Worm (Caenorhabditis elegans): Measurements from ENCODE around the gene C34D4.3.

C34D4.3 gene

DNA sequence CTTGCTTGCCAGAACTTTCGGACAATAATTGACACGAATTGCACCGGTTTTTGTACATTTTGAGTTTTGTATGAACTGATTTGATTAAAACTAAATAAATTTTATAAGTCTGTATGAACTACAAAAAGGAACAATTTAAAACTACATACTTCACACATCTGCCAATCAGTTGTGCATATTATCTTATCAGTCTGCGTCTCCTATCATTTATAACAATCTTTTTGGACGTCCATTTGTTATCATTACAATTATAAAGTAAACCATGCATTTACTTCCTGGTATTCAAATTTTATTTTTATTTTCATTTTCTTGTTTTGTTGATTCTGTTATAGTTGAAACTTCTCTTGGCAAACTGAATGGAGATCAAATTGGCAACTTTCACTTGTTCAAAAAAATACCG lies 26.8 kb downstream of the C34D4.3 start, which contains the start of gene cest-10:
cest-10 (plus strand) TSS at position 254 of the 400 bp plus-strand sequence.
- TF ChIP-seq hlh-8 (tag; optimal IDR thresholded peaks at IDR 0.05): no peak
- TF ChIP-seq ama-1 (optimal IDR thresholded peaks at IDR 0.05): no peak
- peak; percentile 71 for TF ChIP-seq elt-2 (tag; optimal IDR thresholded peaks at IDR 0.05)

DNA sequence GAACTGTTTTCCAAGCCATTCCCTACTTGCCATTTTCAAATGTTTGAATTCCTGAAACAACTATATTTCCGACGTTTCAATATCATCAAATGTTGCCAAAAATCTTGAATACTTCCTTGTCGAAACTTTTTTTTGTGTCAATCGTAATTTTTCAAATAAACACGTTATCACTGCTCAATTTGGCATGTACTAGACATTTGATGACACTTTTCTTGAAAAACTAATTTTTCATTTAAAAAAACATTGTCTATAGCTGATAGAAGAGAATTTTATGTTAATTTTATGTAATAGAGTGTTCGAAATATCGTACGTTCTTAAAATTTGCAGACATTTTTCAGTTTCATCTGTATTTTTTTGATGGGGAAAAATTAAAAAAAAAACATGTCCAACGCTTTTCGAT lies 29.4 kb downstream of the C34D4.3 start:
- no peak for TF ChIP-seq pat-9 (tag; optimal IDR thresholded peaks at IDR 0.05)
- TF ChIP-seq unc-86 (tag; optimal IDR thresholded peaks at IDR 0.05): no peak
- no peak for TF ChIP-seq nfya-1 (tag; optimal IDR thresholded peaks at IDR 0.05)
- no peak for TF ChIP-seq unc-42 (tag; optimal IDR thresholded peaks at IDR 0.05)
- no peak for TF ChIP-seq rnt-1 (tag; optimal IDR thresholded peaks at IDR 0.05)
- no peak for TF ChIP-seq K09A11.1 (tag; optimal IDR thresholded peaks at IDR 0.05; ENCODE audit: insufficient read depth)

DNA sequence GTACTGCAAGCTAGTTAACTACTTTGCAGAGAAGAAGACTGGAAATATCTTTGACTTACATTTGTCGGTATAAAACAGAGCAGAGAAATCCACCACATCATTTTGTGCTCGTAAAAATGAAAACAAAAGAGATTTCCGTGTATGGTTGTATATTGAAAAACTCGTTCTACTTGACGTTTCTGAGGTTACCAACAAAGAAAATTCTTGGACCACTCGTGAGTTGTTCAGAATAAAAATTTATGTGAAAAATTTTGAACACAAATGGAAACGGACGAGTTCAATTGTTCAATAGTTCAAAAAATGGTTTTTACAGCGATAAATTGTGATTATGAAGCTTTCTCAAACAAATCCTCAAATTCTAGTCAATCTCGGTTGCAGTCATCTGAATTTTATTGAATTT lies 31.1 kb downstream of the C34D4.3 start, which contains the start of gene clec-179:
clec-179 (minus strand) TSS at position 101 of the 400 bp plus-strand sequence.
- no peak for TF ChIP-seq ceh-45 (GFP tag; IDR thresholded peaks at IDR 0.05)
- TF ChIP-seq unc-3 (GFP tag; conservative IDR thresholded peaks at IDR 0.05): no peak
- TF ChIP-seq unc-3 (tag; optimal IDR thresholded peaks at IDR 0.05): no peak

DNA sequence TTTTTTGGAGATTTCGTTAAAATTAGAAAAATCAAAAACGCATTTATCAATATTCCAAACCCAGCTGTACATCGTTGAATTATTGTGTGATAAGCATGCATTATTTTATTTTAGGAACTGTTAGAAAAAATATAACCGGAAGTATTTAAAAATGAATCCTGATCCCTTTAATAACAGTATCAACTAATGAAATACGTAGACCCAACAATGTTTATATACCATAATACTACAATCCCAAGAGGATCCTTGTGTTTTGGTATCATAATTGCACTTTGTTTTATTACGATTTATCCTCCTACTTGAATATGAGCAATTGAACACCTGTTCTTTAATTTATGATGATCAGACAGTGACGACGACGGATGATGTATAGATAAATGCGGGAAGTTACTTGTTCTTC lies 33.3 kb downstream of the C34D4.3 start, which contains the start of gene str-249:
str-249 (minus strand) TSS at position 101 of the 400 bp plus-strand sequence.
- no peak for TF ChIP-seq ceh-45 (GFP tag; IDR thresholded peaks at IDR 0.05)
- no peak for TF ChIP-seq pha-2 (tag; optimal IDR thresholded peaks at IDR 0.05)
- TF ChIP-seq tbx-7 (tag; optimal IDR thresholded peaks at IDR 0.05): no peak
- TF ChIP-seq unc-42 (tag; optimal IDR thresholded peaks at IDR 0.05): no peak
- no peak for TF ChIP-seq hlh-15 (tag; optimal IDR thresholded peaks at IDR 0.05)
- no peak for TF ChIP-seq ceh-2 (tag; optimal IDR thresholded peaks at IDR 0.05)
- TF ChIP-seq elt-4 (tag; optimal IDR thresholded peaks at IDR 0.05): no peak
- no peak for TF ChIP-seq ceh-30 (tag; optimal IDR thresholded peaks at IDR 0.05)
- no peak for TF ChIP-seq sox-2 (GFP tag; IDR thresholded peaks at IDR 0.05)
- no peak for TF ChIP-seq ceh-31 (tag; optimal IDR thresholded peaks at IDR 0.05)
- no peak for TF ChIP-seq che-1 (tag; optimal IDR thresholded peaks at IDR 0.05)

DNA sequence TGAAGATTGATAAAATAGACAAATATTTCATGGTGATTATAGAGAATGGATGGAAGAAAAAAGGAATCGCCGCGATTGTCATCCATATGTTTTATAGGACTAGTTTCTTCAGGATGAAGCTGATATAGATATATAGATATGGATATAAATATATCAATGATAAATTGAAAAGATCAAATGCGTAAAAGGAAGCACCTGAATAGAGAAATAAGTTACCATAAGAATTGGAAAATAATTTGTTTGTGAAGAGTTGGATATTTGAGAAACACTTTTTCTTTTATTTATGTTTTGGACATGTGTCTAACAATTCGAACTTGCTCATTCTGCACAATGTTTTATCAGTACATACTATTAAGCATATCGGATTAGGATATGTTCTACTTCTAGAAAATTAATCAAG lies 34.6 kb downstream of the C34D4.3 start, which contains the start of gene C42D4.13:
C42D4.13 (minus strand) TSS at position 101 of the 400 bp plus-strand sequence.
- TF ChIP-seq hlh-8 (tag; optimal IDR thresholded peaks at IDR 0.05) (no peak), mec-3 (tag; optimal IDR thresholded peaks at IDR 0.05; ENCODE audit: borderline replicate concordance) (no peak), ceh-48 (tag; optimal IDR thresholded peaks at IDR 0.05) (no peak), ceh-6 (GFP tag; optimal IDR thresholded peaks at IDR 0.05) (no peak), ceh-45 (GFP tag; IDR thresholded peaks at IDR 0.05) (no peak), tbx-7 (tag; optimal IDR thresholded peaks at IDR 0.05) (no peak), pqm-1 (tag; optimal IDR thresholded peaks at IDR 0.05) (no peak), hlh-15 (tag; optimal IDR thresholded peaks at IDR 0.05) (no peak), nhr-11 (tag; optimal IDR thresholded peaks at IDR 0.05) (no peak), hlh-13 (GFP tag; optimal IDR thresholded peaks at IDR 0.05) (no peak)

DNA sequence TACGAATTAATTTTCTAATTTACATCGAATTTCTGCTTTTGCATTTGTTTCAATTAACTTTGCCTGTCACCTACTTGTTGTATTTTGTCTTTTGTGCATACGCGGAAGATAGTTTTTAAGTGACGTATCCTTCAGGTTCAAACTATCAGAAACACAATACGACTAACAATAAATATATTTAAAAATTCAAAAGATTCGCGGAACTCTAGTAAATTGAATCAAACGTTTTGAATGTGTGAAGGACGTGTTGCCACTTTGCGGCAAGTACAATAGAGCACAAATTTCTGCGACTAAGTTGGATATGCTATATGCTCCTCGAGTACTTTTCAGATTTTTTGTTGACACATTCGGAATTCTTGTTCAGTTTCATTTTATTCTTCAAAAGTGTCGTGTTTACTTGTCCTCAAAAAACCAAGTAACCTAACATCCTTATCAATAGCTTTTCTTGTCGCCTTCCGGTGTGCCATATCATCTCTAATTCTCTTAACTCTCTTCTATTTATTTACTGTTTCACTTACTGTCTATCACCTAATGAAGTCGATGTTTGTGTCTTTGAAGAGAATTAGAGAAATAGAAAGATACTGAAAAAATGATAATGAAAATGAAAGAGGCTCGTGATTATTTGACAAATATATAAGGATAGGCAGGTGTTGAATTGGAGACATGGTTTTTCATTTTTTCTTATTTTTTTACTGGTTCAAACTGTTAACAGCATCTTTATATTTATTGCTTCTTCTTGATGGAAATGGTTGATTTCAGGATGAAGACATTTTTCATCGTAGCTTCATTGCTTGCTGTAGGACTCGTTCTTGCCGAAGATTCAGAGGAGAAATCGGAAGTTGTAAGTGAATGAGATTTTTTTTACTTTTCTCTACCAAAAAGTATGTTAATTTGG lies 35.3 kb downstream of the C34D4.3 start, which contains the start of gene srlf-7:
srlf-7 (plus strand) TSS at position 760 of the 895 bp plus-strand sequence.
- no peak for TF ChIP-seq pag-3 (tag; optimal IDR thresholded peaks at IDR 0.05; ENCODE audit: borderline replicate concordance)
- peak; percentile 44 for TF ChIP-seq unc-42 (tag; optimal IDR thresholded peaks at IDR 0.05)
- TF ChIP-seq fax-1 (tag; optimal IDR thresholded peaks at IDR 0.05): no peak
- peak; percentile 88 for TF ChIP-seq elt-2 (tag; optimal IDR thresholded peaks at IDR 0.05)
- TF ChIP-seq ama-1 (optimal IDR thresholded peaks at IDR 0.05): no peak
- TF ChIP-seq gmeb-2 (tag; optimal IDR thresholded peaks at IDR 0.05): no peak
- TF ChIP-seq ets-4 (tag; optimal IDR thresholded peaks at IDR 0.05): no peak
- no peak for TF ChIP-seq hlh-30 (tag; optimal IDR thresholded peaks at IDR 0.05; ENCODE audit: insufficient read depth)
- TF ChIP-seq pqm-1 (tag; optimal IDR thresholded peaks at IDR 0.05): peak; percentile 27
- no peak for TF ChIP-seq npax-4 (tag; optimal IDR thresholded peaks at IDR 0.05)
- no peak for TF ChIP-seq pat-9 (tag; optimal IDR thresholded peaks at IDR 0.05)
- no peak for TF ChIP-seq ceh-30 (tag; optimal IDR thresholded peaks at IDR 0.05)
- TF ChIP-seq odd-2 (tag; optimal IDR thresholded peaks at IDR 0.05): no peak
- no peak for TF ChIP-seq dmd-4 (tag; optimal IDR thresholded peaks at IDR 0.05; ENCODE audit: borderline replicate concordance)

All from whole organism, late embryonic.